Worm (Caenorhabditis elegans) whole organism, L4/young adult: Measurements from ENCODE around the gene erd-2.2.

Experiments
- W03F9.2 ChIP-seq: fragments of 150-350 bp; optimal IDR thresholded peaks from 2 replicates; lab custom pipeline; 2014; ENCODE audit warnings: missing biosample characterization, missing genetic modification characterization
- dao-5 ChIP-seq: sonication (generic microtip); optimal IDR thresholded peaks from 2 replicates; lab custom pipeline; 2016; ENCODE audit warnings: missing genotype, missing genetic modification characterization, moderate library complexity, missing compliant biosample characterization

ce11 chrIII:5919799-5920387 lies 13.0 kb downstream of the erd-2.2 start, which contains the start of the genes tdo-2 and C28H8.2:
- TF ChIP-seq W03F9.2 (tag; lab: Kevin White, UChicago) = no peak
- no peak for TF ChIP-seq dao-5 (tag; lab: Kevin White, UChicago)
